Worm (Caenorhabditis elegans): Measurements from ENCODE around the gene srh-185.

The srh-185 gene

ce11 chrV:3113751-3114150, 47.7 kb downstream of the srh-185 start, which contains the start of gene Y73C8C.8:
Gene Y73C8C.8, minus strand, starts transcription at chrV:3113851.
- TF ChIP-seq unc-130 (tag; optimal IDR thresholded peaks at IDR 0.05), result no peak
- no peak for TF ChIP-seq sptf-1 (tag; optimal IDR thresholded peaks at IDR 0.05)
- TF ChIP-seq efl-3 (GFP tag; optimal IDR thresholded peaks at IDR 0.05), result no peak
- TF ChIP-seq pax-3 (tag; optimal IDR thresholded peaks at IDR 0.05), result no peak
- no peak for TF ChIP-seq ces-1 (GFP tag; optimal IDR thresholded peaks at IDR 0.05)
- no peak for TF ChIP-seq lin-15B (tag; optimal IDR thresholded peaks at IDR 0.05)
- no peak for TF ChIP-seq ztf-4 (tag; optimal IDR thresholded peaks at IDR 0.05)
- no peak for TF ChIP-seq mef-2 (tag; optimal IDR thresholded peaks at IDR 0.05)
- TF ChIP-seq nhr-28 (tag; optimal IDR thresholded peaks at IDR 0.05), result no peak
- TF ChIP-seq ama-1 (optimal IDR thresholded peaks at IDR 0.05), result no peak
- TF ChIP-seq nhr-237 (tag; optimal IDR thresholded peaks at IDR 0.05), result no peak
- TF ChIP-seq F16B12.6 (tag; optimal IDR thresholded peaks at IDR 0.05), result no peak
- no peak for TF ChIP-seq sox-4 (tag; optimal IDR thresholded peaks at IDR 0.05)

DNA sequence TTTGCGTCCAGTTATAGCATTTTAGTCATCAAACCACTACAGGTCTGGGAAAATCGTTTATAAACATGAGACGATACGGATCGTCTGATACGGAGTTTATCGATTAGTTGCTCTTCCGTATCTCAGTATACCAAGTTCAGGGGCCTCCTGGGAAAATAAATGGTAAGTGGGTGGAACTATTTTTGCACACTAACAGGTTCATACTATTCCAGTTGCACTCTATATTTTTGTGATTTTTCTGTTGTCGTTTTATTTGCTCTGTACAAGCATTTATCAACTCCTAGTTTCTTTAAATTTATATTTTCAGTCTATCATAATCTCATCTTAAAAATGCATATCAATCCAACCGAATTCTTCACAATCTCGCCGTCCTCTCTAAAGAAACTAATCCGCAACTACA, 48.9 kb downstream of the srh-185 start, which contains the start of gene Y73C8C.3:
Gene Y73C8C.3, plus strand, starts transcription at position 301 of the 400 bp plus-strand sequence.
- TF ChIP-seq pqm-1 (tag; optimal IDR thresholded peaks at IDR 0.05), result no peak
